Fruit fly (Drosophila melanogaster) whole organism, embryonic: ENCODE results near the gene CG33641.

Source experiments
- Bdp1 ChIP-seq: fragments of 200-800 bp; sonication (Bioruptor generic); optimal IDR thresholded peaks from 3 replicates; lab custom pipeline; 2016; ENCODE audit warnings: missing biosample characterization, missing genetic modification characterization
- CG1024 ChIP-seq: fragments of 200-800 bp; sonication (Bioruptor generic); IDR thresholded peaks from 2 replicates; pipeline ENCODE4 v1.3.6; 2022; ENCODE audit warnings: missing biosample characterization, missing genetic modification characterization
- CG11247 ChIP-seq: fragments of 200-800 bp; sonication (Bioruptor generic); IDR thresholded peaks from 2 replicates; pipeline ENCODE4 v1.3.6; 2022; ENCODE audit warnings: missing biosample characterization, missing genetic modification characterization
- CG12155 ChIP-seq: fragments of 200-800 bp; sonication (Bioruptor generic); optimal IDR thresholded peaks from 3 replicates; lab custom pipeline; 2016; ENCODE audit warnings: missing biosample characterization, missing genetic modification characterization
- CG13424 ChIP-seq: fragments of 200-800 bp; sonication (Bioruptor generic); optimal IDR thresholded peaks from 2 replicates; lab custom pipeline; 2019; ENCODE audit warnings: missing biosample characterization, mild to moderate bottlenecking, missing genetic modification characterization, moderate library complexity
- CG13624 ChIP-seq: fragments of 200-800 bp; sonication (Bioruptor generic); optimal IDR thresholded peaks from 2 replicates; lab custom pipeline; 2016; ENCODE audit warnings: missing biosample characterization, missing genetic modification characterization
- CG13775 ChIP-seq: fragments of 200-800 bp; sonication (Bioruptor generic); optimal IDR thresholded peaks from 3 replicates; lab custom pipeline; 2017; ENCODE audit warnings: missing biosample characterization, mild to moderate bottlenecking, missing genetic modification characterization
- CG13894 ChIP-seq: fragments of 200-800 bp; sonication (Bioruptor generic); optimal IDR thresholded peaks from 3 replicates; lab custom pipeline; 2018; ENCODE audit warnings: missing biosample characterization, mild to moderate bottlenecking, missing genetic modification characterization, moderate library complexity
- CG14965 ChIP-seq: fragments of 200-800 bp; sonication (Bioruptor generic); optimal IDR thresholded peaks from 2 replicates; lab custom pipeline; 2016; ENCODE audit warnings: missing biosample characterization, missing genetic modification characterization, borderline replicate concordance
- CG15696 ChIP-seq: fragments of 200-800 bp; sonication (Bioruptor generic); optimal IDR thresholded peaks from 2 replicates; lab custom pipeline; 2019; ENCODE audit warnings: missing biosample characterization, mild to moderate bottlenecking, missing genetic modification characterization, moderate library complexity
- CG17361 ChIP-seq: fragments of 200-800 bp; sonication (Bioruptor generic); IDR thresholded peaks from 3 replicates; pipeline ENCODE4 v1.3.6; 2022; ENCODE audit warnings: missing biosample characterization, missing genetic modification characterization
- CG18619 ChIP-seq: fragments of 200-800 bp; sonication (Bioruptor generic); optimal IDR thresholded peaks from 3 replicates; lab custom pipeline; 2017; ENCODE audit warnings: missing biosample characterization, mild to moderate bottlenecking, missing genetic modification characterization
- CG18764 ChIP-seq: fragments of 200-800 bp; sonication (Bioruptor generic); optimal IDR thresholded peaks from 3 replicates; lab custom pipeline; 2016; ENCODE audit warnings: missing biosample characterization, missing genetic modification characterization
- CG31365 ChIP-seq: fragments of 200-800 bp; sonication (Bioruptor generic); optimal IDR thresholded peaks from 2 replicates; lab custom pipeline; 2018; ENCODE audit warnings: missing biosample characterization, mild to moderate bottlenecking, missing genetic modification characterization
- CG34224 ChIP-seq: fragments of 200-800 bp; sonication (Bioruptor generic); IDR thresholded peaks from 3 replicates; pipeline ENCODE4 v1.3.6; 2022; ENCODE audit warnings: missing biosample characterization, missing genetic modification characterization; ENCODE audit not compliant: partially characterized antibody
- CG4730 ChIP-seq: fragments of 200-800 bp; sonication (Bioruptor generic); IDR thresholded peaks from 2 replicates; pipeline ENCODE4 v1.3.6; 2022; ENCODE audit warnings: missing biosample characterization, missing genetic modification characterization
- CG4820 ChIP-seq: fragments of 200-800 bp; sonication (Bioruptor generic); optimal IDR thresholded peaks from 3 replicates; lab custom pipeline; 2016; ENCODE audit warnings: missing biosample characterization, missing genetic modification characterization
- CG5953 ChIP-seq: fragments of 200-800 bp; sonication (Bioruptor generic); IDR thresholded peaks from 2 replicates; pipeline ENCODE4 v1.3.6; 2022; ENCODE audit warnings: missing biosample characterization, missing genetic modification characterization
- CG6791 ChIP-seq: fragments of 200-800 bp; sonication (Bioruptor generic); IDR thresholded peaks from 3 replicates; pipeline ENCODE4 v1.3.6; 2022; ENCODE audit warnings: missing biosample characterization, missing genetic modification characterization; ENCODE audit not compliant: partially characterized antibody
- CG8089 ChIP-seq: fragments of 200-800 bp; sonication (Bioruptor generic); optimal IDR thresholded peaks from 3 replicates; lab custom pipeline; 2016; ENCODE audit warnings: missing biosample characterization, missing genetic modification characterization
- CG8478 ChIP-seq: fragments of >200 bp; optimal IDR thresholded peaks from 2 replicates; lab custom pipeline; 2018
- CG9437 ChIP-seq: fragments of 200-800 bp; sonication (Bioruptor generic); optimal IDR thresholded peaks from 2 replicates; lab custom pipeline; 2018; ENCODE audit warnings: missing biosample characterization, mild to moderate bottlenecking, missing genetic modification characterization
- CG9609 ChIP-seq: fragments of 200-800 bp; sonication (Bioruptor generic); optimal IDR thresholded peaks from 3 replicates; lab custom pipeline; 2016; ENCODE audit warnings: missing biosample characterization, missing genetic modification characterization
- Dad ChIP-seq: fragments of 200-800 bp; sonication (Bioruptor generic); optimal IDR thresholded peaks from 3 replicates; lab custom pipeline; 2016; ENCODE audit warnings: missing biosample characterization, missing genetic modification characterization
- Elba2 ChIP-seq: fragments of 200-800 bp; sonication (Bioruptor generic); optimal IDR thresholded peaks from 3 replicates; lab custom pipeline; 2016; ENCODE audit warnings: missing biosample characterization, missing genetic modification characterization
- Ets65A ChIP-seq: fragments of 200-800 bp; sonication (Bioruptor generic); peaks from one replicate; lab custom pipeline; 2016; ENCODE audit warnings: missing biosample characterization, missing genetic modification characterization
- HHEX ChIP-seq: fragments of 200-800 bp; sonication (Bioruptor generic); optimal IDR thresholded peaks from 3 replicates; lab custom pipeline; 2017; ENCODE audit warnings: missing biosample characterization, mild to moderate bottlenecking, missing genetic modification characterization, missing genetic modification reagents
- HLH3B ChIP-seq: fragments of 200-800 bp; sonication (Bioruptor generic); IDR thresholded peaks from 2 replicates; pipeline ENCODE4 v1.3.6; 2022; ENCODE audit warnings: missing biosample characterization, missing genetic modification characterization
- Hsf ChIP-seq: fragments of 200-800 bp; sonication (Bioruptor generic); optimal IDR thresholded peaks from 3 replicates; lab custom pipeline; 2016; ENCODE audit warnings: missing biosample characterization, missing genetic modification characterization
- Kr ChIP-seq: fragments of 200-800 bp; sonication (Bioruptor generic); optimal IDR thresholded peaks from 2 replicates; lab custom pipeline; 2017; ENCODE audit warnings: missing biosample characterization, mild to moderate bottlenecking, missing genetic modification characterization
- Max ChIP-seq: fragments of 200-800 bp; sonication (Bioruptor generic); optimal IDR thresholded peaks from 2 replicates; lab custom pipeline; 2016; ENCODE audit warnings: missing biosample characterization, mild to moderate bottlenecking, missing genetic modification characterization
- Oli ChIP-seq: fragments of 200-800 bp; sonication (Bioruptor generic); optimal IDR thresholded peaks from 2 replicates; lab custom pipeline; 2018; ENCODE audit warnings: missing biosample characterization, mild to moderate bottlenecking, missing genetic modification characterization, moderate library complexity
- Sox100B ChIP-seq: fragments of 200-800 bp; sonication (Bioruptor generic); optimal IDR thresholded peaks from 3 replicates; lab custom pipeline; 2018; ENCODE audit warnings: missing biosample characterization, mild to moderate bottlenecking, missing genetic modification characterization
- Stat92E ChIP-seq, 3 experiments: fragments of >200 bp in 2 of 3; fragments of 200-800 bp in 1 of 3; sonication (Bioruptor generic) in 1 of 3; optimal IDR thresholded peaks; 2 replicates each; lab custom pipeline; 2017 to 2019; ENCODE audit warnings: missing biosample characterization in 3 of 3, missing genetic modification characterization in 3 of 3, mild to moderate bottlenecking in 1 of 3, moderate library complexity in 1 of 3
- ato ChIP-seq: fragments of 200-800 bp; sonication (Bioruptor generic); IDR thresholded peaks from 2 replicates; pipeline ENCODE4 v1.3.6; 2022; ENCODE audit warnings: missing biosample characterization, missing genetic modification characterization; ENCODE audit not compliant: partially characterized antibody
- caup ChIP-seq: fragments of 200-800 bp; sonication (Bioruptor generic); optimal IDR thresholded peaks from 3 replicates; lab custom pipeline; 2017; ENCODE audit warnings: missing biosample characterization, mild to moderate bottlenecking, missing genetic modification characterization, moderate library complexity; ENCODE audit not compliant: severe bottlenecking
- dimm ChIP-seq: fragments of 200-800 bp; sonication (Bioruptor generic); IDR thresholded peaks from 2 replicates; pipeline ENCODE4 v1.3.6; 2022; ENCODE audit warnings: missing biosample characterization, missing genetic modification characterization
- dpn ChIP-seq, 2 experiments: fragments of 200-800 bp; sonication (Bioruptor generic); optimal IDR thresholded peaks; 3 replicates each; lab custom pipeline; 2016; ENCODE audit warnings: missing biosample characterization in 2 of 2, missing genetic modification characterization in 2 of 2
- gro ChIP-seq: fragments of 200-800 bp; sonication (Bioruptor generic); optimal IDR thresholded peaks from 2 replicates; lab custom pipeline; 2016; ENCODE audit warnings: missing biosample characterization, missing genetic modification characterization
- gsb ChIP-seq: fragments of 200-800 bp; sonication (Bioruptor generic); IDR thresholded peaks from 2 replicates; pipeline ENCODE4 v1.3.6; 2022; ENCODE audit warnings: missing biosample characterization, missing genetic modification characterization
- hth ChIP-seq: fragments of >200 bp; optimal IDR thresholded peaks from 2 replicates; lab custom pipeline; 2017; ENCODE audit warnings: inconsistent platforms
- knrl ChIP-seq: fragments of 200-800 bp; sonication (Bioruptor generic); IDR thresholded peaks from 3 replicates; pipeline ENCODE4 v1.3.6; 2022; ENCODE audit warnings: missing biosample characterization, missing genetic modification characterization; ENCODE audit not compliant: partially characterized antibody
- pan ChIP-seq, 4 experiments: fragments of >200 bp in 3 of 4; fragments of 200-800 bp in 1 of 4; sonication (Bioruptor generic) in 1 of 4; optimal IDR thresholded peaks in 3 of 4; IDR thresholded peaks in 1 of 4; 2 replicates each; pipeline versions ENCODE4 v1.3.6 to Lab custom; 2017 to 2022; ENCODE audit warnings: missing biosample characterization in 2 of 4, missing genetic modification characterization in 2 of 4, mixed read lengths in 1 of 4
- pfk ChIP-seq: fragments of 200-800 bp; sonication (Bioruptor generic); optimal IDR thresholded peaks from 2 replicates; lab custom pipeline; 2018; ENCODE audit warnings: missing biosample characterization, mild to moderate bottlenecking, missing genetic modification characterization, moderate library complexity
- pzg ChIP-seq: fragments of 200-800 bp; sonication (Bioruptor generic); optimal IDR thresholded peaks from 3 replicates; lab custom pipeline; 2018; ENCODE audit warnings: missing biosample characterization, mild to moderate bottlenecking, missing genetic modification characterization, moderate library complexity
- slou ChIP-seq: fragments of 200-800 bp; sonication (Bioruptor generic); optimal IDR thresholded peaks from 3 replicates; lab custom pipeline; 2016; ENCODE audit warnings: missing biosample characterization, missing genetic modification characterization
- sob ChIP-seq: fragments of 200-800 bp; sonication (Bioruptor generic); IDR thresholded peaks from 2 replicates; pipeline ENCODE4 v1.3.6; 2022; ENCODE audit warnings: missing biosample characterization, missing genetic modification characterization
- tin ChIP-seq: fragments of 200-800 bp; sonication (Bioruptor generic); optimal IDR thresholded peaks from 3 replicates; lab custom pipeline; 2016; ENCODE audit warnings: missing biosample characterization, missing genetic modification characterization
- tio ChIP-seq: fragments of 200-800 bp; sonication (Bioruptor generic); optimal IDR thresholded peaks from 2 replicates; lab custom pipeline; 2017; ENCODE audit warnings: missing biosample characterization, missing genetic modification characterization, inconsistent platforms

CG33641 gene

dm6 chr2L:13512182-13513032, 16.4 kb upstream of the CG33641 start (continued):
- TF ChIP-seq CG9437 (GFP tag; lab: Kevin White, UChicago) (peak; percentile 45), knrl (no peak), CG18619 (GFP tag; lab: Kevin White, UChicago) (peak; percentile 16), dimm (0 out of 2 replicates have a peak, but pooled peaks have one; percentile 19), CG13894 (tag; lab: Kevin White, UChicago) (no peak), pan (optimal IDR thresholded peaks at IDR 0.05; lab: Kevin White, UChicago) (no peak), pan (GFP tag; optimal IDR thresholded peaks at IDR 0.05 in 1 of 2, IDR thresholded peaks at IDR 0.05 in 1 of 2) (peak in 1 of 2 experiments; percentile 48), Oli (tag; lab: Kevin White, UChicago) (peak; percentile 57), Kr (GFP tag; lab: Kevin White, UChicago) (no peak), CG15696 (tag; lab: Kevin White, UChicago) (no peak), gsb (GFP tag; lab: Robert Waterston, UW) (no peak), Bdp1 (GFP tag; lab: Kevin White, UChicago) (no peak), ato (GFP tag; lab: Robert Waterston, UW) (peak; percentile 41; the same call in 1 of the 2 replicates), CG17361 (GFP tag; lab: Robert Waterston, UW) (peak; percentile 61; the same call in 2 of the 3 replicates), CG13624 (GFP tag; lab: Kevin White, UChicago) (peak; percentile 44), hth (no peak), Dad (GFP tag; lab: Kevin White, UChicago) (no peak), slou (GFP tag; lab: Kevin White, UChicago) (no peak), Sox100B (GFP tag; lab: Kevin White, UChicago) (peak; percentile 17), caup (GFP tag; lab: Kevin White, UChicago) (no peak), CG8478 (no peak), CG13424 (tag; lab: Kevin White, UChicago) (peak; percentile 10), Elba2 (no peak), CG14965 (no peak), CG11247 (GFP tag; lab: Robert Waterston, UW) (peak; percentile 62), Stat92E (GFP tag; optimal IDR thresholded peaks at IDR 0.05; lab: Kevin White, UChicago) (no peak), pfk (GFP tag; lab: Kevin White, UChicago) (no peak), HLH3B (GFP tag; lab: Robert Waterston, UW) (peak; percentile 55), Hsf (GFP tag; lab: Kevin White, UChicago) (no peak), tin (GFP tag; lab: Kevin White, UChicago) (no peak), sob (peak; percentile 54), CG18764 (no peak), gro (GFP tag; lab: Kevin White, UChicago) (no peak), tio (GFP tag; lab: Kevin White, UChicago) (peak; percentile 30), CG1024 (no peak), Max (GFP tag; lab: Kevin White, UChicago) (no peak), CG13775 (no peak), CG8089 (GFP tag; lab: Kevin White, UChicago) (no peak), CG4730 (GFP tag; lab: Robert Waterston, UW) (peak; percentile 37), CG34224 (no peak), HHEX (GFP tag; lab: Kevin White, UChicago) (peak; percentile 19), Ets65A (no peak), CG31365 (tag; lab: Kevin White, UChicago) (no peak), CG6791 (no peak), dpn (GFP tag; optimal IDR thresholded peaks at IDR 0.05; lab: Kevin White, UChicago) (peak in 1 of 2 experiments; percentile 17), CG12155 (GFP tag; lab: Kevin White, UChicago) (peak; percentile 2), CG4820 (GFP tag; lab: Kevin White, UChicago) (no peak), CG5953 (no peak), CG9609 (GFP tag; lab: Kevin White, UChicago) (no peak), pzg (GFP tag; lab: Kevin White, UChicago) (no peak)
